Worm (Caenorhabditis elegans) whole organism, young adult: ENCODE results near the gene algn-1.

Source experiments
- B0035.1 ChIP-seq: sonication (generic microtip); optimal IDR thresholded peaks from 2 replicates; lab custom pipeline; 2016; ENCODE audit warnings: missing genetic modification characterization, mild to moderate bottlenecking, missing compliant biosample characterization, missing genotype, missing genetic modification reagents
- B0336.3 ChIP-seq: fragments of 200-800 bp; sonication (Bioruptor generic); IDR thresholded peaks from 2 replicates; pipeline ENCODE4 v1.3.6; 2022; ENCODE audit warnings: missing genetic modification characterization, missing compliant biosample characterization
- C17E4.6 ChIP-seq: fragments of 200-800 bp; sonication (Bioruptor generic); IDR thresholded peaks from 2 replicates; pipeline ENCODE4 v1.3.6; 2022; ENCODE audit warnings: missing genetic modification reagents, missing genetic modification characterization, missing compliant biosample characterization
- D2030.7 ChIP-seq: fragments of 200-800 bp; sonication (Bioruptor generic); IDR thresholded peaks from 2 replicates; pipeline ENCODE4 v1.3.6; 2022; ENCODE audit warnings: missing genetic modification reagents, missing genetic modification characterization, missing compliant biosample characterization
- F23B12.7 ChIP-seq: sonication (generic microtip); optimal IDR thresholded peaks from 2 replicates; lab custom pipeline; 2017; ENCODE audit warnings: missing genetic modification characterization, mild to moderate bottlenecking, missing compliant biosample characterization, antibody characterized with exemption, moderate library complexity; ENCODE audit not compliant: insufficient read depth
- F37B4.10 ChIP-seq: fragments of 200-800 bp; sonication (Bioruptor generic); IDR thresholded peaks from 2 replicates; pipeline ENCODE4 v1.3.6; 2022; ENCODE audit warnings: missing genetic modification characterization, missing compliant biosample characterization
- F39B2.1 ChIP-seq: fragments of 200-800 bp; sonication (Bioruptor generic); IDR thresholded peaks from 2 replicates; pipeline ENCODE4 v1.3.6; 2022; ENCODE audit warnings: missing genetic modification reagents, missing genetic modification characterization, missing compliant biosample characterization
- F57C9.4 ChIP-seq: sonication (generic microtip); optimal IDR thresholded peaks from 2 replicates; lab custom pipeline; 2017; ENCODE audit warnings: mild to moderate bottlenecking, missing genetic modification characterization, missing compliant biosample characterization
- K11D2.4 ChIP-seq: fragments of 200-800 bp; sonication (Bioruptor generic); IDR thresholded peaks from 2 replicates; pipeline ENCODE4 v1.3.6; 2022; ENCODE audit warnings: missing genetic modification reagents, missing genetic modification characterization, missing compliant biosample characterization
- Y56A3A.18 ChIP-seq: fragments of 200-800 bp; sonication (Bioruptor generic); IDR thresholded peaks from 2 replicates; pipeline ENCODE4 v1.3.6; 2022; ENCODE audit warnings: missing genetic modification reagents, missing genetic modification characterization, missing compliant biosample characterization
- ZK185.1 ChIP-seq: sonication (generic microtip); optimal IDR thresholded peaks from 2 replicates; lab custom pipeline; 2016; ENCODE audit warnings: mild to moderate bottlenecking, missing genetic modification characterization, missing compliant biosample characterization; ENCODE audit not compliant: poor library complexity, severe bottlenecking
- akir-1 ChIP-seq: fragments of 200-800 bp; sonication (Bioruptor generic); optimal IDR thresholded peaks from 2 replicates; lab custom pipeline; 2018; ENCODE audit warnings: mild to moderate bottlenecking, missing genetic modification characterization, moderate library complexity, missing compliant biosample characterization
- aptf-2 ChIP-seq: fragments of 200-800 bp; sonication (Bioruptor generic); conservative IDR thresholded peaks from 2 replicates; pipeline ENCODE4 v1.3.6; 2022; ENCODE audit warnings: missing genetic modification reagents, missing genetic modification characterization, missing compliant biosample characterization
- atf-7 ChIP-seq: sonication (generic microtip); optimal IDR thresholded peaks from 2 replicates; lab custom pipeline; 2017; ENCODE audit warnings: mild to moderate bottlenecking, missing genetic modification characterization, missing compliant biosample characterization
- attf-6 ChIP-seq: fragments of 200-800 bp; sonication (Bioruptor generic); IDR thresholded peaks from 2 replicates; pipeline ENCODE4 v1.3.6; 2022; ENCODE audit warnings: missing genetic modification reagents, missing genetic modification characterization, missing compliant biosample characterization
- bed-1 ChIP-seq: fragments of 200-800 bp; sonication (Bioruptor generic); IDR thresholded peaks from 2 replicates; pipeline ENCODE4 v1.3.6; 2022; ENCODE audit warnings: missing genetic modification reagents, missing genetic modification characterization, missing compliant biosample characterization
- ceh-100 ChIP-seq: fragments of 200-800 bp; sonication (Bioruptor generic); IDR thresholded peaks from 2 replicates; pipeline ENCODE4 v1.3.6; 2022; ENCODE audit warnings: missing genetic modification reagents, missing genetic modification characterization, missing compliant biosample characterization
- ceh-58 ChIP-seq: fragments of 200-800 bp; sonication (Bioruptor generic); IDR thresholded peaks from 2 replicates; pipeline ENCODE4 v1.3.6; 2022; ENCODE audit warnings: missing genetic modification characterization, missing compliant biosample characterization
- ceh-91 ChIP-seq: fragments of 200-800 bp; sonication (Bioruptor generic); IDR thresholded peaks from 2 replicates; pipeline ENCODE4 v1.3.6; 2022; ENCODE audit warnings: missing genetic modification reagents, missing genetic modification characterization, missing compliant biosample characterization
- chd-7 ChIP-seq: sonication (generic microtip); optimal IDR thresholded peaks from 2 replicates; lab custom pipeline; 2016; ENCODE audit warnings: mild to moderate bottlenecking, missing genetic modification characterization, moderate library complexity, missing compliant biosample characterization
- dox-1 ChIP-seq: fragments of 200-800 bp; sonication (Bioruptor generic); IDR thresholded peaks from 2 replicates; pipeline ENCODE4 v1.3.6; 2022; ENCODE audit warnings: missing genetic modification reagents, missing genetic modification characterization, missing compliant biosample characterization
- dpff-1 ChIP-seq: sonication (generic microtip); optimal IDR thresholded peaks from 2 replicates; lab custom pipeline; 2017; ENCODE audit warnings: mild to moderate bottlenecking, missing genetic modification characterization, missing compliant biosample characterization
- dpl-1 ChIP-seq: fragments of 150-350 bp; optimal IDR thresholded peaks from 2 replicates; lab custom pipeline; 2014; ENCODE audit warnings: missing biosample characterization, missing genetic modification reagents, missing genetic modification characterization
- fkh-3 ChIP-seq: sonication (generic microtip); optimal IDR thresholded peaks from 2 replicates; lab custom pipeline; 2016; ENCODE audit warnings: mild to moderate bottlenecking, missing genetic modification characterization, missing compliant biosample characterization
- gei-17 ChIP-seq: fragments of 200-800 bp; sonication (Bioruptor generic); optimal IDR thresholded peaks from 2 replicates; lab custom pipeline; 2018; ENCODE audit warnings: mild to moderate bottlenecking, missing genetic modification characterization, missing compliant biosample characterization
- lsy-27 ChIP-seq: sonication (generic microtip); optimal IDR thresholded peaks from 2 replicates; lab custom pipeline; 2017; ENCODE audit warnings: missing genetic modification characterization, mild to moderate bottlenecking, missing compliant biosample characterization, antibody characterized with exemption, missing genotype, borderline replicate concordance; ENCODE audit not compliant: insufficient read depth
- madf-10 ChIP-seq: sonication (generic microtip); optimal IDR thresholded peaks from 2 replicates; lab custom pipeline; 2016; ENCODE audit warnings: mild to moderate bottlenecking, missing genetic modification characterization, missing compliant biosample characterization
- madf-3 ChIP-seq: fragments of 200-800 bp; sonication (Bioruptor generic); IDR thresholded peaks from 2 replicates; pipeline ENCODE4 v1.3.6; 2022; ENCODE audit warnings: missing genetic modification reagents, missing genetic modification characterization, missing compliant biosample characterization
- madf-6 ChIP-seq: fragments of 200-800 bp; sonication (Bioruptor generic); IDR thresholded peaks from 2 replicates; pipeline ENCODE4 v1.3.6; 2022; ENCODE audit warnings: missing genetic modification reagents, missing genetic modification characterization, missing compliant biosample characterization
- mxl-1 ChIP-seq: sonication (generic microtip); optimal IDR thresholded peaks from 2 replicates; lab custom pipeline; 2016; ENCODE audit warnings: missing genetic modification characterization, missing compliant biosample characterization
- nhr-179 ChIP-seq: sonication (generic microtip); optimal IDR thresholded peaks from 2 replicates; lab custom pipeline; 2016; ENCODE audit warnings: mild to moderate bottlenecking, missing genetic modification characterization, missing compliant biosample characterization
- nhr-27 ChIP-seq: fragments of 200-800 bp; sonication (Bioruptor generic); optimal IDR thresholded peaks from 2 replicates; lab custom pipeline; 2018; ENCODE audit warnings: mild to moderate bottlenecking, missing genetic modification characterization, moderate library complexity, missing compliant biosample characterization
- nhr-90 ChIP-seq: sonication (generic microtip); optimal IDR thresholded peaks from 2 replicates; lab custom pipeline; 2016; ENCODE audit warnings: missing genotype, mild to moderate bottlenecking, missing genetic modification characterization, missing compliant biosample characterization
- pbrm-1 ChIP-seq: fragments of 200-800 bp; sonication (Bioruptor generic); IDR thresholded peaks from 2 replicates; pipeline ENCODE4 v1.3.6; 2022; ENCODE audit warnings: missing genetic modification reagents, missing genetic modification characterization, missing compliant biosample characterization
- repo-1 ChIP-seq: sonication (generic microtip); optimal IDR thresholded peaks from 2 replicates; lab custom pipeline; 2017; ENCODE audit warnings: mild to moderate bottlenecking, missing genetic modification characterization, missing compliant biosample characterization
- sea-2 ChIP-seq: fragments of 200-800 bp; sonication (Bioruptor generic); IDR thresholded peaks from 2 replicates; pipeline ENCODE4 v1.3.6; 2022; ENCODE audit warnings: missing genetic modification characterization, missing compliant biosample characterization
- snpc-1.3 ChIP-seq: sonication (generic microtip); optimal IDR thresholded peaks from 2 replicates; lab custom pipeline; 2017; ENCODE audit warnings: missing genetic modification characterization, mild to moderate bottlenecking, missing compliant biosample characterization, antibody characterized with exemption, moderate library complexity, missing genotype, missing genetic modification reagents; ENCODE audit not compliant: insufficient read depth
- snpc-4 ChIP-seq, 5 experiments: fragments of 150-350 bp in 1 of 5; sonication (generic microtip) in 4 of 5; optimal IDR thresholded peaks; 2 replicates each; lab custom pipeline; 2014 to 2018; ENCODE audit warnings: missing genetic modification characterization in 5 of 5, missing biosample characterization in 3 of 5, antibody characterized with exemption in 2 of 5, mild to moderate bottlenecking in 2 of 5, missing compliant biosample characterization in 2 of 5, missing genotype in 2 of 5, moderate library complexity in 2 of 5, missing genetic modification reagents in 1 of 5
- somi-1 ChIP-seq: fragments of 200-800 bp; sonication (Bioruptor generic); optimal IDR thresholded peaks from 2 replicates; lab custom pipeline; 2018; ENCODE audit warnings: mild to moderate bottlenecking, missing genetic modification characterization, missing compliant biosample characterization
- tbx-9 ChIP-seq: sonication (generic microtip); optimal IDR thresholded peaks from 2 replicates; lab custom pipeline; 2016; ENCODE audit warnings: borderline replicate concordance, missing genetic modification characterization, inconsistent platforms, missing compliant biosample characterization
- unc-130 ChIP-seq: sonication (generic microtip); optimal IDR thresholded peaks from 2 replicates; lab custom pipeline; 2016; ENCODE audit warnings: missing genetic modification reagents, missing genetic modification characterization, missing compliant biosample characterization
- unc-62 ChIP-seq: fragments of 150-350 bp; optimal IDR thresholded peaks from 2 replicates; lab custom pipeline; 2014; ENCODE audit warnings: missing biosample characterization, missing genetic modification reagents, missing genetic modification characterization
- xnd-1 ChIP-seq: sonication (generic microtip); optimal IDR thresholded peaks from 2 replicates; lab custom pipeline; 2016; ENCODE audit warnings: missing genotype, missing genetic modification reagents, missing genetic modification characterization, missing compliant biosample characterization
- zfh-2 ChIP-seq: fragments of 200-800 bp; sonication (Bioruptor generic); conservative IDR thresholded peaks from 2 replicates; pipeline ENCODE4 v1.3.6; 2022; ENCODE audit warnings: missing genetic modification reagents, missing genetic modification characterization, missing compliant biosample characterization
- zim-3 ChIP-seq: sonication (generic microtip); optimal IDR thresholded peaks from 2 replicates; lab custom pipeline; 2017; ENCODE audit warnings: mild to moderate bottlenecking, missing genetic modification characterization, moderate library complexity, missing compliant biosample characterization
- ztf-25 ChIP-seq: fragments of 200-800 bp; sonication (Bioruptor generic); IDR thresholded peaks from 2 replicates; pipeline ENCODE4 v1.3.6; 2022; ENCODE audit warnings: missing genetic modification reagents, missing genetic modification characterization, missing compliant biosample characterization
- ztf-26 ChIP-seq: sonication (generic microtip); optimal IDR thresholded peaks from 2 replicates; lab custom pipeline; 2017; ENCODE audit warnings: missing genetic modification characterization, missing compliant biosample characterization
- ztf-3 ChIP-seq: fragments of 200-800 bp; sonication (Bioruptor generic); optimal IDR thresholded peaks from 2 replicates; lab custom pipeline; 2018; ENCODE audit warnings: mild to moderate bottlenecking, missing genetic modification characterization, missing compliant biosample characterization

algn-1 gene

ce11 chrIII:6464113-6464571, 4.2 kb downstream of the algn-1 start (continued):
- peak; percentile 91 for TF ChIP-seq atf-7
- TF ChIP-seq F39B2.1 (GFP tag; lab: Robert Waterston, UW): no peak
- no peak for TF ChIP-seq gei-17 (GFP tag; lab: Kevin White, UChicago)
- no peak for TF ChIP-seq tbx-9
- no peak for TF ChIP-seq F23B12.7 (tag; lab: Kevin White, UChicago)
- peak; percentile 40 for TF ChIP-seq ztf-3 (GFP tag; lab: Kevin White, UChicago)
- peak; percentile 88 for TF ChIP-seq repo-1 (tag; lab: Kevin White, UChicago)
- peak; percentile 98 for TF ChIP-seq B0336.3 (GFP tag; lab: Robert Waterston, UW)
- no peak for TF ChIP-seq unc-62 (GFP tag; lab: Kevin White, UChicago)
- TF ChIP-seq snpc-4 (GFP tag; optimal IDR thresholded peaks at IDR 0.05; lab: Kevin White, UChicago): no peak
- TF ChIP-seq snpc-4 (tag; optimal IDR thresholded peaks at IDR 0.05; lab: Kevin White, UChicago): peak in 3 of 4 experiments; percentile 66 to 69 (median 67)
- no peak for TF ChIP-seq aptf-2 (GFP tag; lab: Robert Waterston, UW)
- peak; percentile 30 for TF ChIP-seq ZK185.1 (tag; lab: Kevin White, UChicago)
- no peak for TF ChIP-seq nhr-179 (tag; lab: Kevin White, UChicago)
- TF ChIP-seq sea-2: no peak
- TF ChIP-seq ceh-100 (GFP tag; lab: Robert Waterston, UW): peak; percentile 72
- TF ChIP-seq madf-10: no peak
- no peak for TF ChIP-seq lsy-27
- no peak for TF ChIP-seq Y56A3A.18 (GFP tag; lab: Robert Waterston, UW)
- no peak for TF ChIP-seq F37B4.10
- 0 out of 2 replicates have a peak, but pooled peaks have one; percentile 16 for TF ChIP-seq ceh-58
- TF ChIP-seq akir-1: peak; percentile 62
- TF ChIP-seq chd-7 (tag; lab: Kevin White, UChicago): peak; percentile 94
- TF ChIP-seq dox-1 (GFP tag; lab: Robert Waterston, UW): peak; percentile 95
- TF ChIP-seq K11D2.4 (GFP tag; lab: Robert Waterston, UW): peak; percentile 86
- TF ChIP-seq madf-3 (GFP tag; lab: Robert Waterston, UW): peak; percentile 88
- peak; percentile 67 for TF ChIP-seq nhr-90 (tag; lab: Kevin White, UChicago)
- TF ChIP-seq xnd-1 (tag; lab: Kevin White, UChicago): peak; percentile 57
- TF ChIP-seq somi-1 (GFP tag; lab: Kevin White, UChicago): peak; percentile 77
- TF ChIP-seq nhr-27: no peak
- TF ChIP-seq dpff-1 (tag; lab: Kevin White, UChicago): no peak
- peak; percentile 72 for TF ChIP-seq zim-3 (tag; lab: Kevin White, UChicago)
- no peak for TF ChIP-seq F57C9.4 (tag; lab: Kevin White, UChicago)
- TF ChIP-seq zfh-2 (GFP tag; lab: Robert Waterston, UW): peak; percentile 100
- peak; percentile 71 for TF ChIP-seq ceh-91
- TF ChIP-seq attf-6 (GFP tag; lab: Robert Waterston, UW): no peak
- peak; percentile 90 for TF ChIP-seq ztf-26 (tag; lab: Kevin White, UChicago)
- peak; percentile 47; the same call in 1 of the 2 replicates for TF ChIP-seq ztf-25 (GFP tag; lab: Robert Waterston, UW)
- TF ChIP-seq bed-1 (GFP tag; lab: Robert Waterston, UW): no peak
- TF ChIP-seq pbrm-1: peak; percentile 93
- TF ChIP-seq snpc-1.3 (tag; lab: Kevin White, UChicago): no peak
- TF ChIP-seq D2030.7 (GFP tag; lab: Robert Waterston, UW): peak; percentile 74
- peak; percentile 92 for TF ChIP-seq madf-6 (GFP tag; lab: Robert Waterston, UW)
- TF ChIP-seq B0035.1: peak; percentile 53
- peak; percentile 88 for TF ChIP-seq C17E4.6 (GFP tag; lab: Robert Waterston, UW)
- TF ChIP-seq mxl-1 (tag; lab: Kevin White, UChicago): no peak
- TF ChIP-seq fkh-3: peak; percentile 30
- peak; percentile 61 for TF ChIP-seq dpl-1 (GFP tag; lab: Kevin White, UChicago)
- TF ChIP-seq unc-130 (GFP tag; lab: Kevin White, UChicago): no peak
